Worm (Caenorhabditis elegans) whole organism, late embryonic: ENCODE data around the gene srx-120.

Source experiments
- F13H6.1 ChIP-seq: sonication (generic microtip); optimal IDR thresholded peaks from 2 replicates; lab custom pipeline; 2016; ENCODE audit warnings: missing genetic modification characterization, missing compliant biosample characterization
- T23F11.4 ChIP-seq: fragments of 200-800 bp; sonication (Bioruptor generic); optimal IDR thresholded peaks from 2 replicates; lab custom pipeline; 2018; ENCODE audit warnings: mild to moderate bottlenecking, missing genetic modification characterization, missing compliant biosample characterization
- ahr-1 ChIP-seq: sonication (generic microtip); optimal IDR thresholded peaks from 2 replicates; lab custom pipeline; 2016; ENCODE audit warnings: missing genetic modification characterization, missing compliant biosample characterization
- ceh-18 ChIP-seq: sonication (generic microtip); optimal IDR thresholded peaks from 2 replicates; lab custom pipeline; 2016; ENCODE audit warnings: missing genetic modification characterization, missing compliant biosample characterization
- ceh-2 ChIP-seq: sonication (generic microtip); optimal IDR thresholded peaks from 2 replicates; lab custom pipeline; 2016; ENCODE audit warnings: missing genotype, missing genetic modification characterization, missing compliant biosample characterization
- ceh-24 ChIP-seq: sonication (generic microtip); optimal IDR thresholded peaks from 2 replicates; lab custom pipeline; 2016; ENCODE audit warnings: mild to moderate bottlenecking, missing genetic modification characterization, missing compliant biosample characterization
- ceh-34 ChIP-seq: sonication (generic microtip); optimal IDR thresholded peaks from 2 replicates; lab custom pipeline; 2016; ENCODE audit warnings: mild to moderate bottlenecking, missing genetic modification characterization, missing compliant biosample characterization
- ceh-45 ChIP-seq: fragments of 200-800 bp; sonication (Bioruptor generic); IDR thresholded peaks from 2 replicates; pipeline ENCODE4 v1.3.6; 2022; ENCODE audit warnings: missing genetic modification reagents, missing genetic modification characterization, missing compliant biosample characterization
- ceh-6 ChIP-seq: fragments of 200-800 bp; sonication (Bioruptor generic); optimal IDR thresholded peaks from 2 replicates; lab custom pipeline; 2018; ENCODE audit warnings: mild to moderate bottlenecking, missing genetic modification characterization, missing compliant biosample characterization
- che-1 ChIP-seq: sonication (generic microtip); optimal IDR thresholded peaks from 2 replicates; lab custom pipeline; 2016; ENCODE audit warnings: mild to moderate bottlenecking, missing genetic modification characterization, missing compliant biosample characterization
- dmd-4 ChIP-seq: sonication (generic microtip); optimal IDR thresholded peaks from 2 replicates; lab custom pipeline; 2016; ENCODE audit warnings: borderline replicate concordance, missing genetic modification characterization, missing compliant biosample characterization
- dve-1 ChIP-seq: sonication (generic microtip); optimal IDR thresholded peaks from 2 replicates; lab custom pipeline; 2017; ENCODE audit warnings: antibody characterized with exemption, mild to moderate bottlenecking, missing genetic modification characterization, missing compliant biosample characterization
- ets-4 ChIP-seq: sonication (generic microtip); optimal IDR thresholded peaks from 2 replicates; lab custom pipeline; 2016; ENCODE audit warnings: missing genetic modification characterization, missing compliant biosample characterization
- eyg-1 ChIP-seq: sonication (generic microtip); optimal IDR thresholded peaks from 2 replicates; lab custom pipeline; 2016; ENCODE audit warnings: missing genotype, missing genetic modification characterization, missing compliant biosample characterization
- fkh-10 ChIP-seq: fragments of 150-350 bp; optimal IDR thresholded peaks from 2 replicates; lab custom pipeline; 2014; ENCODE audit warnings: missing biosample characterization, missing genetic modification reagents, missing genetic modification characterization
- fkh-6 ChIP-seq: sonication (generic microtip); optimal IDR thresholded peaks from 2 replicates; lab custom pipeline; 2016; ENCODE audit warnings: missing genetic modification characterization, missing compliant biosample characterization
- gmeb-2 ChIP-seq: sonication (generic microtip); optimal IDR thresholded peaks from 2 replicates; lab custom pipeline; 2016; ENCODE audit warnings: missing genetic modification characterization, inconsistent platforms, missing compliant biosample characterization
- hlh-15 ChIP-seq: sonication (generic microtip); optimal IDR thresholded peaks from 2 replicates; lab custom pipeline; 2016; ENCODE audit warnings: missing genetic modification characterization, missing compliant biosample characterization
- hlh-30 ChIP-seq: sonication (generic microtip); optimal IDR thresholded peaks from 2 replicates; lab custom pipeline; 2017; ENCODE audit warnings: antibody characterized with exemption, missing genetic modification characterization, missing compliant biosample characterization; ENCODE audit not compliant: insufficient read depth
- hlh-6 ChIP-seq: sonication (generic microtip); optimal IDR thresholded peaks from 2 replicates; lab custom pipeline; 2016; ENCODE audit warnings: missing genotype, missing genetic modification characterization, missing compliant biosample characterization
- hlh-8 ChIP-seq: sonication (generic microtip); optimal IDR thresholded peaks from 2 replicates; lab custom pipeline; 2016; ENCODE audit warnings: missing genotype, missing genetic modification characterization, missing compliant biosample characterization
- madf-2 ChIP-seq: sonication (generic microtip); optimal IDR thresholded peaks from 2 replicates; lab custom pipeline; 2017; ENCODE audit warnings: missing genetic modification characterization, missing compliant biosample characterization
- nfya-1 ChIP-seq: sonication (generic microtip); optimal IDR thresholded peaks from 2 replicates; lab custom pipeline; 2017; ENCODE audit warnings: missing genetic modification characterization, mild to moderate bottlenecking, missing compliant biosample characterization, antibody characterized with exemption, moderate library complexity
- odd-2 ChIP-seq: sonication (generic microtip); optimal IDR thresholded peaks from 2 replicates; lab custom pipeline; 2017; ENCODE audit warnings: antibody characterized with exemption, mild to moderate bottlenecking, missing genetic modification characterization, missing compliant biosample characterization
- pag-3 ChIP-seq: sonication (generic microtip); optimal IDR thresholded peaks from 2 replicates; lab custom pipeline; 2016; ENCODE audit warnings: missing compliant biosample characterization, missing genetic modification characterization, borderline replicate concordance
- pha-2 ChIP-seq: sonication (generic microtip); optimal IDR thresholded peaks from 2 replicates; lab custom pipeline; 2017; ENCODE audit warnings: mild to moderate bottlenecking, missing genetic modification characterization, missing compliant biosample characterization
- pros-1 ChIP-seq: fragments of 150-350 bp; optimal IDR thresholded peaks from 2 replicates; lab custom pipeline; 2014; ENCODE audit warnings: missing biosample characterization, missing genetic modification reagents, missing genetic modification characterization
- ref-2 ChIP-seq: sonication (generic microtip); optimal IDR thresholded peaks from 2 replicates; lab custom pipeline; 2016; ENCODE audit warnings: missing genetic modification characterization, missing compliant biosample characterization
- rnt-1 ChIP-seq: sonication (generic microtip); optimal IDR thresholded peaks from 2 replicates; lab custom pipeline; 2016; ENCODE audit warnings: missing genetic modification characterization, missing compliant biosample characterization
- sox-4 ChIP-seq: sonication (generic microtip); optimal IDR thresholded peaks from 2 replicates; lab custom pipeline; 2017; ENCODE audit warnings: mild to moderate bottlenecking, missing genetic modification characterization, inconsistent platforms, missing compliant biosample characterization
- syd-9 ChIP-seq: sonication (generic microtip); optimal IDR thresholded peaks from 2 replicates; lab custom pipeline; 2016; ENCODE audit warnings: mild to moderate bottlenecking, missing genetic modification characterization, moderate library complexity, missing compliant biosample characterization
- tbx-2 ChIP-seq: sonication (generic microtip); optimal IDR thresholded peaks from 2 replicates; lab custom pipeline; 2016; ENCODE audit warnings: missing genetic modification characterization, missing compliant biosample characterization
- unc-3 ChIP-seq, 2 experiments: fragments of 200-800 bp in 1 of 2; sonication (Bioruptor generic) in 1 of 2; sonication (generic microtip) in 1 of 2; conservative IDR thresholded peaks in 1 of 2; optimal IDR thresholded peaks in 1 of 2; 2 replicates each; pipeline versions ENCODE4 v1.3.6 to Lab custom; 2016 to 2022; ENCODE audit warnings: missing compliant biosample characterization in 2 of 2, missing genetic modification characterization in 2 of 2, missing genetic modification reagents in 1 of 2
- unc-42 ChIP-seq: sonication (generic microtip); optimal IDR thresholded peaks from 2 replicates; lab custom pipeline; 2016; ENCODE audit warnings: missing genotype, missing genetic modification characterization, missing compliant biosample characterization
- unc-55 ChIP-seq: sonication (generic microtip); optimal IDR thresholded peaks from 2 replicates; lab custom pipeline; 2017; ENCODE audit warnings: missing biosample characterization, missing genetic modification reagents, missing genetic modification characterization
- unc-86 ChIP-seq: sonication (generic microtip); optimal IDR thresholded peaks from 2 replicates; lab custom pipeline; 2016; ENCODE audit warnings: missing genetic modification characterization, missing compliant biosample characterization
- ztf-16 ChIP-seq: sonication (generic microtip); optimal IDR thresholded peaks from 2 replicates; lab custom pipeline; 2017; ENCODE audit warnings: missing genetic modification characterization, missing compliant biosample characterization

The srx-120 gene

DNA sequence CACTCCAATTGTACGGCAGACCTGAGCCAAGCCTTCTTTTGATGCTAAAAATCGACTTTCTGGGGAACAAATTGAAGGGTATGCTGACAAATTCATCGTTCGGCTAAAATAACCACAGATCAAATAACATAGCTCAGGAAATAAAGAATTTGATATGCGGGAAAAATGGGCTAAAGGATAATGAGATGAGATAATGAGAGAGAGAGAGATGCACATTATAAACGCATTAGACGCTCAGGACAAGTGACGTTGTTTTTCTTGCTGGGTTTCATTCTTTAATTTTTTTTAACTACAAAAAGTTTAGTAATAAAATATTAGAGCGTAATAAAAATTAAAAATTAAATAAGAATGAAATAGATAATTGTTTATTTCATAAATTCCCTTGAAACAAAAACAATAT is 16.4 kb upstream of the srx-120 start, which contains the start of gene srh-69:
Gene srh-69 (minus strand): TSS at position 101 of the 400 bp plus-strand sequence.
- TF ChIP-seq ceh-24 = no peak
- no peak for TF ChIP-seq ref-2
- no peak for TF ChIP-seq dve-1 (tag; lab: Kevin White, UChicago)
- no peak for TF ChIP-seq hlh-6 (tag; lab: Kevin White, UChicago)
- TF ChIP-seq unc-3 (GFP tag; conservative IDR thresholded peaks at IDR 0.05; lab: Robert Waterston, UW) = no peak
- TF ChIP-seq unc-3 (tag; optimal IDR thresholded peaks at IDR 0.05; lab: Kevin White, UChicago) = no peak
- no peak for TF ChIP-seq hlh-15 (tag; lab: Kevin White, UChicago)
- no peak for TF ChIP-seq rnt-1 (tag; lab: Kevin White, UChicago)
- no peak for TF ChIP-seq tbx-2 (tag; lab: Kevin White, UChicago)
- TF ChIP-seq eyg-1 (tag; lab: Kevin White, UChicago) = no peak
- TF ChIP-seq syd-9 (tag; lab: Kevin White, UChicago) = no peak
- no peak for TF ChIP-seq unc-86 (tag; lab: Kevin White, UChicago)
- no peak for TF ChIP-seq pros-1 (tag; lab: Kevin White, UChicago)
- TF ChIP-seq, all 69 proteins: peak for 0

DNA sequence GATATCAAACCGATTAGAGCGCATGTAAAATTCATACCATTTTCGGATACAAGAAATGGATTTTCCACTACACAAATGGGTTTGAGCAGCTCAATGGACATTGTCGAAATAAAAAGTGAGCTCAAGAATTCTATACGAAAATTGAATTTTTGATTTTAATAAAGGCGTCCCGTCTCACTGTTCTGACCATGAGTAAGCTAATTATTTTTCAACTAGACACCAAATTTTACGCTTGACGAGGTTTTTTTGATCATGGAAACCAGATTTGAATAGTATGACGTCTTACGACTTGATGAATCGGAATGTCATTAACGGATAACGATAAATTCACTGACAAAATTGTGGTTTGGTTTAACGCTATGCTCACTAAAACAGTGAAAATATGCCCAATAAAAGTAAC is 14.7 kb upstream of the srx-120 start, which contains the start of gene srh-61:
Gene srh-61 (minus strand): TSS at position 101 of the 400 bp plus-strand sequence.
- TF ChIP-seq ceh-6 (no peak), gmeb-2 (tag; lab: Kevin White, UChicago) (no peak), ceh-34 (tag; lab: Kevin White, UChicago) (no peak), ceh-45 (GFP tag; lab: Robert Waterston, UW) (no peak), madf-2 (no peak), pag-3 (tag; lab: Kevin White, UChicago) (no peak), ceh-2 (no peak), ets-4 (tag; lab: Kevin White, UChicago) (no peak), T23F11.4 (GFP tag; lab: Kevin White, UChicago) (no peak), pha-2 (no peak), ahr-1 (no peak), odd-2 (tag; lab: Kevin White, UChicago) (no peak)

DNA sequence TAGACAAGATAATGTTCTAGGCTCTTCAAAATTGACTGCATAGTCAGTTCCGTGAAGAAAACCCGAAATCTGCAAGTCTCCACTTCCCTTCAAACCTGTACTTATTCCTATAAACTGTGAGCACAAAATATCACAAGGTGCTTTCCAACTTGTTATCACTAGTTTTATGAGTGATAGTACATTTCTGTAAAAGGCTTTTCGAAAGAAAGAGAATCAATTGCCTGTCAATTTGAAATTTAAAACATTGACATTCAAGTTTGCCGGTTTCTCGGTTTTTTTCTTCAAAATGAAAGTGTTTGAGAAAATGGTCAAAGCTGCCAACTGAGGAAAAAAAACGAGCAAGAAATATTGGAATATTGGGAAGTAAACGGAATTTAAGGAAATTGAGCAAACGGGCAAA is 13.1 kb upstream of the srx-120 start:
- TF ChIP-seq ceh-2 (no peak), hlh-8 (tag; lab: Kevin White, UChicago) (no peak), sox-4 (tag; lab: Kevin White, UChicago) (no peak), nfya-1 (tag; lab: Kevin White, UChicago) (no peak), ceh-18 (tag; lab: Kevin White, UChicago) (no peak), dmd-4 (tag; lab: Kevin White, UChicago) (no peak), fkh-10 (GFP tag; lab: Kevin White, UChicago) (no peak), hlh-6 (tag; lab: Kevin White, UChicago) (no peak), syd-9 (tag; lab: Kevin White, UChicago) (no peak), ztf-16 (tag; lab: Kevin White, UChicago) (no peak), hlh-15 (tag; lab: Kevin White, UChicago) (no peak), fkh-6 (tag; lab: Kevin White, UChicago) (no peak), unc-42 (tag; lab: Kevin White, UChicago) (no peak), che-1 (no peak), ceh-24 (no peak), hlh-30 (tag; lab: Kevin White, UChicago) (no peak), unc-55 (GFP tag; lab: Kevin White, UChicago) (no peak), F13H6.1 (no peak)
